Worm (Caenorhabditis elegans): Measurements from ENCODE around the gene EEED8.13.

Gene EEED8.13

DNA sequence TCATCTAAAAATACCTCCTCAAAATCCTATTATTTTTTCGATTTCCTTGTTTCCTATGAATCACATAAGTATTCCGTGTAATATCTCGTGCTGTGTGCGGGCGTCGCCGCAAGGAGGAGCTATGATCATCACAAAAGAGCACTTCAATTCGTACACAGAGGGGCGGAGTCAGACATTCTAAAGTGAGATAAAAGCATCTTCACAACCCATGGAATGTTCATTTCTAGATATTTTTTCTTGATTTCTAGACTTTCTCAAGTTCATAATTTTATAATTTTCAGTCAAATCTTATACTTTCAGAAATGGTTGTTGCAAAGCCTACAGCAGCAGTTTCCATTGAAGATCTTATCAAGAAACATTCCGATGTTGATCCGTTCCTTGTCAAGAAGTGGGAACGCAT, 35.0 kb upstream of the EEED8.13 start, which contains the start of gene cex-1:
cex-1 (plus strand) TSS at position 301 of the 400 bp plus-strand sequence.
- TF ChIP-seq T23F11.4 (GFP tag; optimal IDR thresholded peaks at IDR 0.05) (no peak), elt-4 (tag; optimal IDR thresholded peaks at IDR 0.05) (no peak), odd-2 (tag; optimal IDR thresholded peaks at IDR 0.05) (no peak), unc-86 (tag; optimal IDR thresholded peaks at IDR 0.05) (no peak), tbx-7 (tag; optimal IDR thresholded peaks at IDR 0.05) (no peak)

DNA sequence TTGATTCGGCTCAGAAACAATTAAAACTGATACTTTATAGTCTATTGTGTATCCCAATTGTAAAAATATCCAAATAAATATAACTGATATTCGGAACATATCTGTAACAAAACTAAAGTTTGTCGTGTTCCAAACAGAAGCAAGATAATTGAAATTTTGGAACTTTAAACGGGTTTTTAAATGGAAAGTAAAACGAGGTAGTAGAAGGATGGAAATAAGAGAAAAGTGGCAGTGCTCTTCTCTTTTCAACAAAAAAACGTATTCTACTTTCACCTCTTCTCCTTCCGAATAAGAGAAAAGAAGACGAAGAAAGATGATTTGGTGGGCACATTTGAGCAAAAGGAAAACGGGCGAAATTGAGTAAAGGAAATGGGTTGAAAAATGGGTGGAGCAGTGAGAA, 34.1 kb upstream of the EEED8.13 start, which contains the start of gene nmr-1:
nmr-1 (minus strand) TSS at position 101 of the 400 bp plus-strand sequence.
- TF ChIP-seq ceh-2 (tag; optimal IDR thresholded peaks at IDR 0.05) (no peak), pha-4 (tag; optimal IDR thresholded peaks at IDR 0.05) (no peak), ztf-16 (tag; optimal IDR thresholded peaks at IDR 0.05) (no peak), pha-2 (tag; optimal IDR thresholded peaks at IDR 0.05) (no peak), rnt-1 (tag; optimal IDR thresholded peaks at IDR 0.05) (no peak), pat-9 (tag; optimal IDR thresholded peaks at IDR 0.05) (no peak), nfya-1 (tag; optimal IDR thresholded peaks at IDR 0.05) (no peak)

DNA sequence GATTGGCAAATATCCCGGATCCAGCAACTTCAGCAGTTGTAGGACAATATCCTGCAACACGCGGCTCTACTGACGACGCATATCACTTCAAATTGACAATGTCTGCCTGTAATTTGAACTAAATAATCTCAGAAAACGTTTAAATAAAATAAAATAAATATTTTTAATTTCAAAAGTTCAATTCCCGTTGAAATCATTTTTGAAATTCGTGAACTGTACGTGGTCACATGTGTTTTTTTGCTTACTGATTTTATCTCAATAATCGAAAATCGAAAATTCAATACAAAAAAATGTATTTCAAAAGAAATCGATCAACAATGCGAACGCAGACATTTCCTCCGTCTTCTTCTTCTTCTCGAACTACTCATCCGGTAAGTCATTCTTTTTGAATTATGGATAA, 25.2 kb upstream of the EEED8.13 start, which contains the start of gene F07F6.1:
F07F6.1 (plus strand) TSS at position 301 of the 400 bp plus-strand sequence.
- TF ChIP-seq hlh-13 (GFP tag; optimal IDR thresholded peaks at IDR 0.05) (no peak), eyg-1 (tag; optimal IDR thresholded peaks at IDR 0.05) (no peak), unc-86 (tag; optimal IDR thresholded peaks at IDR 0.05) (no peak), sox-4 (tag; optimal IDR thresholded peaks at IDR 0.05) (no peak), ceh-30 (tag; optimal IDR thresholded peaks at IDR 0.05) (no peak), pax-1 (tag; optimal IDR thresholded peaks at IDR 0.05) (no peak), ceh-9 (tag; optimal IDR thresholded peaks at IDR 0.05) (no peak)

- TF ChIP-seq nhr-232 (tag; optimal IDR thresholded peaks at IDR 0.05) (no peak), pqm-1 (tag; optimal IDR thresholded peaks at IDR 0.05) (no peak), ceh-18 (tag; optimal IDR thresholded peaks at IDR 0.05) (no peak), ceh-45 (GFP tag; IDR thresholded peaks at IDR 0.05) (no peak), lim-6 (tag; optimal IDR thresholded peaks at IDR 0.05) (no peak), madf-2 (tag; optimal IDR thresholded peaks at IDR 0.05) (no peak), T23F11.4 (GFP tag; optimal IDR thresholded peaks at IDR 0.05) (no peak), nhr-11 (tag; optimal IDR thresholded peaks at IDR 0.05) (no peak), dmd-4 (tag; optimal IDR thresholded peaks at IDR 0.05; ENCODE audit: borderline replicate concordance) (no peak), nfya-1 (tag; optimal IDR thresholded peaks at IDR 0.05) (no peak), che-1 (tag; optimal IDR thresholded peaks at IDR 0.05) (no peak), ceh-14 (tag; optimal IDR thresholded peaks at IDR 0.05) (no peak), ztf-16 (tag; optimal IDR thresholded peaks at IDR 0.05) (no peak), ceh-6 (GFP tag; optimal IDR thresholded peaks at IDR 0.05) (no peak), tbx-2 (tag; optimal IDR thresholded peaks at IDR 0.05) (no peak), ceh-30 (tag; optimal IDR thresholded peaks at IDR 0.05) (no peak), fax-1 (tag; optimal IDR thresholded peaks at IDR 0.05) (no peak), elt-2 (tag; optimal IDR thresholded peaks at IDR 0.05) (no peak), pha-2 (tag; optimal IDR thresholded peaks at IDR 0.05) (no peak)
These were observed 24.5 kb upstream of the EEED8.13 start, which contains the start of gene dct-5 for ce11 chrII:5436833-5437232. TSS of gene dct-5 (minus strand) at chrII:5436933.

DNA sequence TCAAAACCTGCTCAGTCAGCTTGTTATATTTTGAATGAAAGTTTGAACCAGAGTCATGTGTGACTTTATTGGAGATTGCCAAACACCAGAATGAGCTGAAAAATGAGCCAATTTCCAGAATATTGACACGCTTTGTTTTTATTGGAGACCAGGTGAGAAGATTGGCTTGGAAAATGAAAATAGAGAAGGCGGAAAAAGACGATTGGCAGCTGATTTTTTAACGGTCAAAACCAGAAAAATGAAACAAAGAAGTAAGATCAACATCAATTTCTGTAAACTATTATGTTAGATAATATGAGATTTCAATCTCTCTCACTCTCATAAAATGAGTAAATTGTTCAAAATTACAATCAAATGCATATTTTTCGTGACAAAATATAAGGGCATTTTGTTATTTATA, 20.7 kb upstream of the EEED8.13 start, which contains the start of gene srx-114:
srx-114 (minus strand) TSS at position 101 of the 400 bp plus-strand sequence.
- TF ChIP-seq hlh-15 (tag; optimal IDR thresholded peaks at IDR 0.05) (no peak), sdc-2 (tag; optimal IDR thresholded peaks at IDR 0.05) (no peak), ama-1 (optimal IDR thresholded peaks at IDR 0.05) (no peak), fax-1 (tag; optimal IDR thresholded peaks at IDR 0.05) (no peak), zip-5 (tag; optimal IDR thresholded peaks at IDR 0.05) (no peak), ztf-16 (tag; optimal IDR thresholded peaks at IDR 0.05) (no peak), pros-1 (tag; optimal IDR thresholded peaks at IDR 0.05) (no peak)

Measured in whole organism, late embryonic.